Fruit fly (Drosophila melanogaster) whole organism: ENCODE results near the gene CG33511.

Experiments
- CG8478 ChIP-seq: fragments of >200 bp; optimal IDR thresholded peaks from 2 replicates; lab custom pipeline; 2018; ENCODE audit warnings: inconsistent platforms
- EcR ChIP-seq, 2 experiments: fragments of >200 bp; optimal IDR thresholded peaks; 2 replicates each; lab custom pipeline; 2017; ENCODE audit warnings: missing biosample characterization in 2 of 2, missing genetic modification characterization in 2 of 2, missing genetic modification reagents in 2 of 2
- psq ChIP-seq: fragments of >200 bp; optimal IDR thresholded peaks from 2 replicates; lab custom pipeline; 2017
- usp ChIP-seq: fragments of >200 bp; optimal IDR thresholded peaks from 2 replicates; lab custom pipeline; 2017; ENCODE audit warnings: missing biosample characterization, missing genetic modification characterization, mixed read lengths

DNA sequence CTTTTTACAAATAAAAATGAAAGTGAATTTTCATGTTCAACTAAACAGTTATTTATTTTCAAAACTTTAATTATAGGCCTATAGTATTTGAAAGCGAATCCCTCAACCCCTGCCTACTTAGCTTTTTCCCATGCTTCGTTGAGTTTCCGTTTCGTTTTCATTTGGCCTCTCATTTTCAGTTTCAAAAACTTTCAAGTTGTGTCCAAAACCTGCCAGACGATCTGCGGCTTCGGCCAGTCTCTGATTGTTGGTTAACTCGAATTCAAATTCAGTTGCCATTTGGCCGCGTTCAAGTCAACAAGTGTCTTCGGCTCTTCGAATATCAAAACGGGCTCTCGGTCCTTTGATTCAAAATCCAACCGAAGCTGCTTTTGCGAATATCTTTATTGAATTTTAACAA, 8.7 kb upstream of the CG33511 start, which contains the start of gene CG14397:
- TF ChIP-seq EcR (GFP tag; optimal IDR thresholded peaks at IDR 0.05; lab: Kevin White, UChicago), result no peak
- no peak for TF ChIP-seq CG8478 (lab: Kevin White, UChicago)
- no peak for TF ChIP-seq usp (GFP tag; lab: Kevin White, UChicago)
- TF ChIP-seq psq, result no peak
